Worm (Caenorhabditis elegans): Measurements from ENCODE around the gene C05B5.1.

ce11 chrIII:9965444-9965843, 22.8 kb downstream of the C05B5.1 start:
- TF ChIP-seq snpc-4 (tag; optimal IDR thresholded peaks at IDR 0.05) = no peak
- no peak for TF ChIP-seq nhr-76 (tag; optimal IDR thresholded peaks at IDR 0.05)
- no peak for TF ChIP-seq blmp-1 (tag; optimal IDR thresholded peaks at IDR 0.05)

Measured in whole organism, mixed stage, embryonic.